Fruit fly (Drosophila melanogaster): ENCODE measurements around the gene CG4962.

- TF ChIP-seq CG8478 (optimal IDR thresholded peaks at IDR 0.05), result no peak
- no peak for TF ChIP-seq CTCF (optimal IDR thresholded peaks at IDR 0.05)
Observed at dm6 chr3L:16317724-16318123, 22.4 kb upstream of the CG4962 start, which contains the start of gene Nplp3.

Measured in S2 (cell line).